Fruit fly (Drosophila melanogaster) whole organism, embryonic: Measurements from ENCODE around the gene CG33288.
A peak's percentile ranks its signal among the peaks of the same experiment; 100 is the strongest.

Source experiments
- CG12219 ChIP-seq: fragments of 200-800 bp; sonication (Bioruptor generic); optimal IDR thresholded peaks from 3 replicates; lab custom pipeline; 2018; ENCODE audit warnings: missing biosample characterization, mild to moderate bottlenecking, missing genetic modification characterization
- CG12299 ChIP-seq: fragments of 200-800 bp; sonication (Bioruptor generic); optimal IDR thresholded peaks from 2 replicates; lab custom pipeline; 2018; ENCODE audit warnings: missing biosample characterization, mild to moderate bottlenecking, missing genetic modification characterization
- CG13424 ChIP-seq: fragments of 200-800 bp; sonication (Bioruptor generic); optimal IDR thresholded peaks from 2 replicates; lab custom pipeline; 2019; ENCODE audit warnings: missing biosample characterization, mild to moderate bottlenecking, missing genetic modification characterization, moderate library complexity
- CG13775 ChIP-seq: fragments of 200-800 bp; sonication (Bioruptor generic); optimal IDR thresholded peaks from 3 replicates; lab custom pipeline; 2017; ENCODE audit warnings: missing biosample characterization, mild to moderate bottlenecking, missing genetic modification characterization
- CG14710 ChIP-seq: fragments of 200-800 bp; sonication (Bioruptor generic); optimal IDR thresholded peaks from 3 replicates; lab custom pipeline; 2019; ENCODE audit warnings: missing biosample characterization, mild to moderate bottlenecking, missing genetic modification characterization, moderate library complexity
- CG16815 ChIP-seq: fragments of 200-800 bp; sonication (Bioruptor generic); optimal IDR thresholded peaks from 3 replicates; lab custom pipeline; 2017; ENCODE audit warnings: missing biosample characterization, mild to moderate bottlenecking, missing genetic modification characterization
- CG17612 ChIP-seq: fragments of 200-800 bp; sonication (Bioruptor generic); IDR thresholded peaks from 2 replicates; pipeline ENCODE4 v1.3.6; 2022; ENCODE audit warnings: missing biosample characterization, missing genetic modification characterization
- CG18011 ChIP-seq: fragments of 200-800 bp; sonication (Bioruptor generic); optimal IDR thresholded peaks from 2 replicates; lab custom pipeline; 2017; ENCODE audit warnings: missing biosample characterization, missing genetic modification characterization, mild to moderate bottlenecking, moderate library complexity, missing genotype
- CG18262 ChIP-seq: fragments of 200-800 bp; optimal IDR thresholded peaks from 3 replicates; lab custom pipeline; 2019; ENCODE audit warnings: missing biosample characterization, mild to moderate bottlenecking, missing genetic modification characterization, moderate library complexity
- CG1832 ChIP-seq: fragments of 200-800 bp; sonication (Bioruptor generic); optimal IDR thresholded peaks from 2 replicates; lab custom pipeline; 2017; ENCODE audit warnings: missing biosample characterization, mild to moderate bottlenecking, missing genetic modification characterization, inconsistent platforms
- CG3065 ChIP-seq: fragments of 200-800 bp; sonication (Bioruptor generic); optimal IDR thresholded peaks from 2 replicates; lab custom pipeline; 2016; ENCODE audit warnings: missing biosample characterization, missing genetic modification characterization
- CG32532 ChIP-seq: fragments of 200-800 bp; sonication (Bioruptor generic); IDR thresholded peaks from 2 replicates; pipeline ENCODE4 v1.3.6; 2022; ENCODE audit warnings: missing biosample characterization, missing genetic modification characterization
- CG33557 ChIP-seq: fragments of 200-800 bp; sonication (Bioruptor generic); optimal IDR thresholded peaks from 2 replicates; lab custom pipeline; 2019; ENCODE audit warnings: missing biosample characterization, mild to moderate bottlenecking, missing genetic modification characterization, moderate library complexity
- CG34376 ChIP-seq: fragments of 200-800 bp; sonication (Bioruptor generic); optimal IDR thresholded peaks from 2 replicates; lab custom pipeline; 2018; ENCODE audit warnings: missing biosample characterization, mild to moderate bottlenecking, missing genetic modification characterization
- CG4360 ChIP-seq: fragments of 200-800 bp; sonication (Bioruptor generic); IDR thresholded peaks from 2 replicates; pipeline ENCODE4 v1.3.6; 2022; ENCODE audit warnings: missing biosample characterization, missing genetic modification characterization
- CG6765 ChIP-seq: fragments of 200-800 bp; sonication (Bioruptor generic); optimal IDR thresholded peaks from 3 replicates; lab custom pipeline; 2017; ENCODE audit warnings: missing biosample characterization, mild to moderate bottlenecking, missing genetic modification characterization
- CG6813 ChIP-seq: fragments of 200-800 bp; sonication (Bioruptor generic); optimal IDR thresholded peaks from 2 replicates; lab custom pipeline; 2017; ENCODE audit warnings: missing biosample characterization, missing genetic modification characterization, mild to moderate bottlenecking, moderate library complexity, missing genetic modification reagents
- CG8089 ChIP-seq: fragments of 200-800 bp; sonication (Bioruptor generic); optimal IDR thresholded peaks from 3 replicates; lab custom pipeline; 2016; ENCODE audit warnings: missing biosample characterization, missing genetic modification characterization
- CG8281 ChIP-seq: fragments of 200-800 bp; sonication (Bioruptor generic); optimal IDR thresholded peaks from 2 replicates; lab custom pipeline; 2018; ENCODE audit warnings: missing biosample characterization, mild to moderate bottlenecking, missing genetic modification characterization, moderate library complexity
- CG9609 ChIP-seq: fragments of 200-800 bp; sonication (Bioruptor generic); optimal IDR thresholded peaks from 3 replicates; lab custom pipeline; 2016; ENCODE audit warnings: missing biosample characterization, missing genetic modification characterization
- CTCF ChIP-seq: fragments of 200-800 bp; sonication (Bioruptor generic); optimal IDR thresholded peaks from 2 replicates; lab custom pipeline; 2017; ENCODE audit warnings: missing biosample characterization, mild to moderate bottlenecking, missing genetic modification characterization, moderate library complexity
- Hand ChIP-seq: fragments of 200-800 bp; sonication (Bioruptor generic); optimal IDR thresholded peaks from 2 replicates; lab custom pipeline; 2017; ENCODE audit warnings: mild to moderate bottlenecking, missing biosample characterization, missing genetic modification reagents, missing genetic modification characterization
- Hr3 ChIP-seq: fragments of 200-800 bp; sonication (Bioruptor generic); optimal IDR thresholded peaks from 3 replicates; lab custom pipeline; 2016; ENCODE audit warnings: missing biosample characterization, missing genetic modification characterization
- Hsf ChIP-seq: fragments of 200-800 bp; sonication (Bioruptor generic); optimal IDR thresholded peaks from 3 replicates; lab custom pipeline; 2016; ENCODE audit warnings: missing biosample characterization, missing genetic modification characterization
- Lim3 ChIP-seq: fragments of 200-800 bp; sonication (Bioruptor generic); IDR thresholded peaks from 2 replicates; pipeline ENCODE4 v1.3.6; 2022; ENCODE audit warnings: missing biosample characterization, missing genetic modification characterization
- Med ChIP-seq: fragments of 200-800 bp; sonication (Bioruptor generic); peaks from one replicate; lab custom pipeline; 2016; ENCODE audit warnings: missing biosample characterization, missing genetic modification characterization, mild to moderate bottlenecking, inconsistent platforms, moderate library complexity
- Mes4 ChIP-seq: fragments of 200-800 bp; sonication (Bioruptor generic); optimal IDR thresholded peaks from 2 replicates; lab custom pipeline; 2016; ENCODE audit warnings: missing biosample characterization, missing genetic modification characterization
- Nf-YB ChIP-seq: fragments of 200-800 bp; sonication (Bioruptor generic); optimal IDR thresholded peaks from 3 replicates; lab custom pipeline; 2019; ENCODE audit warnings: missing biosample characterization, mild to moderate bottlenecking, missing genetic modification characterization, moderate library complexity
- Nf-YC ChIP-seq: fragments of 200-800 bp; optimal IDR thresholded peaks from 3 replicates; lab custom pipeline; 2019; ENCODE audit warnings: missing biosample characterization, mild to moderate bottlenecking, missing genetic modification characterization, moderate library complexity
- Opbp ChIP-seq: fragments of 200-800 bp; sonication (Bioruptor generic); IDR thresholded peaks from 3 replicates; pipeline ENCODE4 v1.3.6; 2022; ENCODE audit warnings: missing biosample characterization, missing genetic modification characterization; ENCODE audit not compliant: partially characterized antibody
- Vsx1 ChIP-seq: fragments of 200-800 bp; sonication (Bioruptor generic); optimal IDR thresholded peaks from 2 replicates; lab custom pipeline; 2017; ENCODE audit warnings: missing biosample characterization, mild to moderate bottlenecking, missing genetic modification characterization, missing genetic modification reagents
- ac ChIP-seq: fragments of 200-800 bp; sonication (Bioruptor generic); optimal IDR thresholded peaks from 3 replicates; lab custom pipeline; 2017; ENCODE audit warnings: missing biosample characterization, mild to moderate bottlenecking, missing genetic modification characterization
- ara ChIP-seq: fragments of 200-800 bp; sonication (Bioruptor generic); IDR thresholded peaks from 2 replicates; pipeline ENCODE4 v1.3.6; 2022; ENCODE audit warnings: missing biosample characterization, missing genetic modification characterization
- bbx ChIP-seq: fragments of 200-800 bp; sonication (Bioruptor generic); IDR thresholded peaks from 2 replicates; pipeline ENCODE4 v1.3.6; 2022; ENCODE audit warnings: missing biosample characterization, missing genetic modification characterization; ENCODE audit not compliant: partially characterized antibody
- bsh ChIP-seq, 2 experiments: fragments of 200-800 bp; sonication (Bioruptor generic); optimal IDR thresholded peaks; 2 replicates each; lab custom pipeline; 2017 to 2018; ENCODE audit warnings: mild to moderate bottlenecking in 2 of 2, missing biosample characterization in 2 of 2, missing genetic modification characterization in 2 of 2, moderate library complexity in 1 of 2
- chif ChIP-seq, 2 experiments: fragments of 200-800 bp; sonication (Bioruptor generic); optimal IDR thresholded peaks; 3 replicates each; lab custom pipeline; 2016; ENCODE audit warnings: missing biosample characterization in 2 of 2, missing genetic modification characterization in 2 of 2
- croc ChIP-seq: fragments of 200-800 bp; sonication (Bioruptor generic); conservative IDR thresholded peaks from 3 replicates; pipeline ENCODE4 v1.3.6; 2022; ENCODE audit warnings: missing biosample characterization, missing genetic modification characterization
- dimm ChIP-seq: fragments of 200-800 bp; sonication (Bioruptor generic); IDR thresholded peaks from 2 replicates; pipeline ENCODE4 v1.3.6; 2022; ENCODE audit warnings: missing biosample characterization, missing genetic modification characterization
- esg ChIP-seq: fragments of 200-800 bp; sonication (Bioruptor generic); conservative IDR thresholded peaks from 2 replicates; pipeline ENCODE4 v1.3.6; 2022; ENCODE audit warnings: missing biosample characterization, missing genetic modification characterization
- grau ChIP-seq: fragments of 200-800 bp; optimal IDR thresholded peaks from 3 replicates; lab custom pipeline; 2019; ENCODE audit warnings: missing biosample characterization, mild to moderate bottlenecking, missing genetic modification characterization, moderate library complexity
- h ChIP-seq: fragments of >200 bp; optimal IDR thresholded peaks from 2 replicates; lab custom pipeline; 2017
- knrl ChIP-seq: fragments of 200-800 bp; sonication (Bioruptor generic); IDR thresholded peaks from 3 replicates; pipeline ENCODE4 v1.3.6; 2022; ENCODE audit warnings: missing biosample characterization, missing genetic modification characterization; ENCODE audit not compliant: partially characterized antibody
- luna ChIP-seq: fragments of 200-800 bp; sonication (Bioruptor generic); optimal IDR thresholded peaks from 2 replicates; lab custom pipeline; 2016; ENCODE audit warnings: missing biosample characterization, missing genetic modification characterization
- mam ChIP-seq: fragments of 200-800 bp; sonication (Bioruptor generic); optimal IDR thresholded peaks from 3 replicates; lab custom pipeline; 2016; ENCODE audit warnings: missing biosample characterization, missing genetic modification characterization
- nerfin-1 ChIP-seq: fragments of 200-800 bp; sonication (Bioruptor generic); optimal IDR thresholded peaks from 3 replicates; lab custom pipeline; 2019; ENCODE audit warnings: missing biosample characterization, mild to moderate bottlenecking, missing genetic modification characterization, moderate library complexity
- oc ChIP-seq: fragments of 200-800 bp; sonication (Bioruptor generic); optimal IDR thresholded peaks from 2 replicates; lab custom pipeline; 2018; ENCODE audit warnings: missing biosample characterization, mild to moderate bottlenecking, missing genetic modification characterization, moderate library complexity
- otp ChIP-seq: fragments of 200-800 bp; sonication (Bioruptor generic); IDR thresholded peaks from 3 replicates; pipeline ENCODE4, ENCODE4 v1.3.6; 2022; ENCODE audit warnings: missing biosample characterization, missing genetic modification characterization
- slou ChIP-seq: fragments of 200-800 bp; sonication (Bioruptor generic); optimal IDR thresholded peaks from 3 replicates; lab custom pipeline; 2016; ENCODE audit warnings: missing biosample characterization, missing genetic modification characterization
- tll ChIP-seq, 2 experiments: fragments of 200-800 bp in 1 of 2; fragments of >200 bp in 1 of 2; sonication (Bioruptor generic) in 1 of 2; optimal IDR thresholded peaks; 2 replicates each; lab custom pipeline; 2017 to 2019; ENCODE audit warnings: missing biosample characterization in 2 of 2, missing genetic modification characterization in 2 of 2, mild to moderate bottlenecking in 1 of 2, moderate library complexity in 1 of 2
- unc-4 ChIP-seq: fragments of 200-800 bp; sonication (Bioruptor generic); IDR thresholded peaks from 2 replicates; pipeline ENCODE4 v1.3.6; 2022; ENCODE audit warnings: missing biosample characterization, missing genetic modification characterization; ENCODE audit not compliant: partially characterized antibody

Gene CG33288

dm6 chr3L:21455196-21455595 is 27.6 kb downstream of the CG33288 start (continued):
- TF ChIP-seq CG33557 (GFP tag; lab: Kevin White, UChicago) (no peak), CG17612 (no peak), h (lab: Kevin White, UChicago) (no peak), bsh (GFP tag; optimal IDR thresholded peaks at IDR 0.05; lab: Kevin White, UChicago) (peak in 1 of 2 experiments; percentile 27), CG13424 (tag; lab: Kevin White, UChicago) (no peak), CG3065 (GFP tag; lab: Kevin White, UChicago) (no peak), ac (GFP tag; lab: Kevin White, UChicago) (peak; percentile 24), chif (GFP tag; optimal IDR thresholded peaks at IDR 0.05; lab: Kevin White, UChicago) (peak in 1 of 2 experiments; percentile 0), oc (tag; lab: Kevin White, UChicago) (no peak), CG16815 (peak; percentile 1), Hsf (no peak)

DNA sequence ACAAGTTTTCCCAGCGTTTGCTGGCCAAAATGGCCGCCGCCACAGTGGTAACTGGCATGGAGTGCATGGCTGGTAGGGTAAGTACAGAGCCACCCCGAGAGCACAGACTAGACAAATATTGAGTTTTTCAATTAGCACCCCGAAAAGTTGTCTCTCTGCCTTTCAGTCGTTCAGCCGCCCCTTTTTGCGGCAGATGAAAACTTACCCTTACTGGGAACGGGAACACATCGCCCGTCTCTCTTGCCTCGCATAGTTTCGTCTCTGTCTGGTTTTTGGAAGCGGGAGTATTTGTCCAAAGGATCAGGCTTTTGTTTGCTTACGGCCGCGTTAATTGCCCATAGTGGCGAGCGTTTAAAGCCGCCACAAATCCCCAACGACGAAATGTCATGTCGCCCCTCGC is 31.1 kb downstream of the CG33288 start:
- TF ChIP-seq Opbp (GFP tag; lab: Robert Waterston, UW): no peak
- 0 out of 3 replicates have a peak, but pooled peaks have one; percentile 24 for TF ChIP-seq otp
- peak; percentile 70 for TF ChIP-seq grau (tag; lab: Kevin White, UChicago)
- no peak for TF ChIP-seq knrl (GFP tag; lab: Robert Waterston, UW)
- TF ChIP-seq Nf-YC: peak; percentile 88
- TF ChIP-seq Hand (GFP tag; lab: Kevin White, UChicago): no peak
- no peak for TF ChIP-seq CG14710 (tag; lab: Kevin White, UChicago)
- peak in 1 of 2 experiments; percentile 19 for TF ChIP-seq tll (GFP tag; optimal IDR thresholded peaks at IDR 0.05; lab: Kevin White, UChicago)
- TF ChIP-seq dimm (GFP tag; lab: Robert Waterston, UW): no peak
- no peak for TF ChIP-seq CG12219 (GFP tag; lab: Kevin White, UChicago)
- TF ChIP-seq CG32532: no peak
- TF ChIP-seq nerfin-1 (tag; lab: Kevin White, UChicago): no peak
- TF ChIP-seq CG13775: no peak
- no peak for TF ChIP-seq CG8089
- no peak for TF ChIP-seq esg (GFP tag; lab: Robert Waterston, UW)
- TF ChIP-seq Lim3 (GFP tag; lab: Robert Waterston, UW): no peak
- TF ChIP-seq ara (GFP tag; lab: Robert Waterston, UW): peak; percentile 41; the same call in 1 of the 2 replicates
- peak; percentile 59 for TF ChIP-seq CG1832
- no peak for TF ChIP-seq CG12299 (tag; lab: Kevin White, UChicago)
- no peak for TF ChIP-seq CG6813 (GFP tag; lab: Kevin White, UChicago)
- TF ChIP-seq CG8281 (tag; lab: Kevin White, UChicago): no peak
- TF ChIP-seq bbx (GFP tag; lab: Robert Waterston, UW): no peak
- TF ChIP-seq CG4360: 0 out of 2 replicates have a peak, but pooled peaks have one; percentile 17
- peak; percentile 78 for TF ChIP-seq Nf-YB
- TF ChIP-seq CG18262 (tag; lab: Kevin White, UChicago): no peak
- no peak for TF ChIP-seq Vsx1
- no peak for TF ChIP-seq Mes4 (GFP tag; lab: Kevin White, UChicago)
- TF ChIP-seq oc (tag; lab: Kevin White, UChicago): no peak
- peak; percentile 19 for TF ChIP-seq Med (GFP tag; lab: Kevin White, UChicago)
- no peak for TF ChIP-seq Hr3
- TF ChIP-seq CG6765 (GFP tag; lab: Kevin White, UChicago): no peak
- TF ChIP-seq unc-4 (GFP tag; lab: Robert Waterston, UW): no peak
- no peak for TF ChIP-seq CG34376 (GFP tag; lab: Kevin White, UChicago)
- no peak for TF ChIP-seq luna
- TF ChIP-seq CG18011 (GFP tag; lab: Kevin White, UChicago): no peak
- no peak for TF ChIP-seq slou (GFP tag; lab: Kevin White, UChicago)
- TF ChIP-seq mam (GFP tag; lab: Kevin White, UChicago): no peak
- no peak for TF ChIP-seq croc
- no peak for TF ChIP-seq CTCF (GFP tag; lab: Kevin White, UChicago)
- TF ChIP-seq CG9609: no peak
